Fruit fly (Drosophila melanogaster) whole organism, embryonic: ENCODE results near the gene CG13314.

ENCODE experiments used
- Ada2b ChIP-seq: fragments of 200-800 bp; sonication (Bioruptor generic); IDR thresholded peaks from 2 replicates; pipeline ENCODE4 v1.3.6; 2022; ENCODE audit warnings: missing biosample characterization, missing genetic modification characterization
- Atf-2 ChIP-seq: fragments of 200-800 bp; sonication (Bioruptor generic); optimal IDR thresholded peaks from 2 replicates; lab custom pipeline; 2016; ENCODE audit warnings: missing biosample characterization, missing genetic modification characterization
- Atf3 ChIP-seq: fragments of 200-800 bp; sonication (Bioruptor generic); optimal IDR thresholded peaks from 3 replicates; lab custom pipeline; 2016; ENCODE audit warnings: missing biosample characterization, missing genetic modification characterization
- Bgb ChIP-seq: fragments of 200-800 bp; sonication (Bioruptor generic); IDR thresholded peaks from 2 replicates; pipeline ENCODE4 v1.3.6; 2022; ENCODE audit warnings: missing biosample characterization, missing genetic modification characterization; ENCODE audit not compliant: partially characterized antibody
- Blimp-1 ChIP-seq: fragments of 200-800 bp; sonication (Bioruptor generic); optimal IDR thresholded peaks from 3 replicates; lab custom pipeline; 2018; ENCODE audit warnings: missing biosample characterization, missing genetic modification characterization, mild to moderate bottlenecking, moderate library complexity, missing genetic modification reagents
- CG12391 ChIP-seq: fragments of 200-800 bp; sonication (Bioruptor generic); optimal IDR thresholded peaks from 3 replicates; lab custom pipeline; 2018; ENCODE audit warnings: missing biosample characterization, mild to moderate bottlenecking, missing genetic modification characterization, moderate library complexity
- CG12769 ChIP-seq: fragments of 200-800 bp; sonication (Bioruptor generic); optimal IDR thresholded peaks from 2 replicates; lab custom pipeline; 2019; ENCODE audit warnings: missing biosample characterization, mild to moderate bottlenecking, missing genetic modification characterization, moderate library complexity
- CG14050 ChIP-seq: fragments of 200-800 bp; sonication (Bioruptor generic); IDR thresholded peaks from 3 replicates; pipeline ENCODE4 v1.3.6; 2022; ENCODE audit warnings: missing biosample characterization, missing genetic modification characterization
- CG14710 ChIP-seq: fragments of 200-800 bp; sonication (Bioruptor generic); optimal IDR thresholded peaks from 3 replicates; lab custom pipeline; 2019; ENCODE audit warnings: missing biosample characterization, mild to moderate bottlenecking, missing genetic modification characterization, moderate library complexity
- CG14965 ChIP-seq: fragments of 200-800 bp; sonication (Bioruptor generic); optimal IDR thresholded peaks from 2 replicates; lab custom pipeline; 2016; ENCODE audit warnings: missing biosample characterization, missing genetic modification characterization, borderline replicate concordance
- CG15073 ChIP-seq: fragments of 200-800 bp; sonication (Bioruptor generic); optimal IDR thresholded peaks from 2 replicates; lab custom pipeline; 2016; ENCODE audit warnings: missing biosample characterization, missing genetic modification characterization
- CG15601 ChIP-seq: fragments of 200-800 bp; sonication (Bioruptor generic); optimal IDR thresholded peaks from 3 replicates; lab custom pipeline; 2019; ENCODE audit warnings: missing biosample characterization, mild to moderate bottlenecking, missing genetic modification characterization, moderate library complexity
- CG1603 ChIP-seq: fragments of 200-800 bp; sonication (Bioruptor generic); optimal IDR thresholded peaks from 2 replicates; lab custom pipeline; 2019; ENCODE audit warnings: missing biosample characterization, mild to moderate bottlenecking, missing genetic modification characterization, moderate library complexity
- CG18599 ChIP-seq: fragments of 200-800 bp; sonication (Bioruptor generic); optimal IDR thresholded peaks from 3 replicates; lab custom pipeline; 2017; ENCODE audit warnings: missing biosample characterization, missing genetic modification characterization, mild to moderate bottlenecking, moderate library complexity, missing genetic modification reagents
- CG7372 ChIP-seq: fragments of 200-800 bp; sonication (Bioruptor generic); IDR thresholded peaks from 2 replicates; pipeline ENCODE4 v1.3.6; 2022; ENCODE audit warnings: missing biosample characterization, missing genetic modification characterization
- CG7786 ChIP-seq: fragments of 200-800 bp; sonication (Bioruptor generic); optimal IDR thresholded peaks from 2 replicates; lab custom pipeline; 2016; ENCODE audit warnings: missing biosample characterization, missing genetic modification characterization
- CG8765 ChIP-seq: fragments of 200-800 bp; sonication (Bioruptor generic); IDR thresholded peaks from 2 replicates; pipeline ENCODE4 v1.3.6; 2022; ENCODE audit warnings: missing biosample characterization, missing genetic modification characterization
- CG9727 ChIP-seq: fragments of 200-800 bp; sonication (Bioruptor generic); optimal IDR thresholded peaks from 3 replicates; lab custom pipeline; 2017; ENCODE audit warnings: missing biosample characterization, mild to moderate bottlenecking, missing genetic modification characterization
- Camta ChIP-seq: fragments of 200-800 bp; sonication (Bioruptor generic); optimal IDR thresholded peaks from 2 replicates; lab custom pipeline; 2016; ENCODE audit warnings: missing biosample characterization, missing genetic modification characterization
- Deaf1 ChIP-seq: fragments of 200-800 bp; optimal IDR thresholded peaks from 3 replicates; lab custom pipeline; 2019; ENCODE audit warnings: missing biosample characterization, mild to moderate bottlenecking, missing genetic modification characterization, moderate library complexity
- Gsc ChIP-seq: fragments of 200-800 bp; sonication (Bioruptor generic); IDR thresholded peaks from 2 replicates; pipeline ENCODE4 v1.3.6; 2022; ENCODE audit warnings: missing biosample characterization, missing genetic modification characterization
- Lhr ChIP-seq: fragments of 200-800 bp; sonication (Bioruptor generic); optimal IDR thresholded peaks from 3 replicates; lab custom pipeline; 2017; ENCODE audit warnings: mild to moderate bottlenecking, missing biosample characterization, missing genetic modification reagents, missing genetic modification characterization
- MESR4 ChIP-seq: fragments of 200-800 bp; sonication (Bioruptor generic); optimal IDR thresholded peaks from 2 replicates; lab custom pipeline; 2018; ENCODE audit warnings: missing biosample characterization, mild to moderate bottlenecking, missing genetic modification characterization, moderate library complexity
- Nf-YB ChIP-seq: fragments of 200-800 bp; sonication (Bioruptor generic); optimal IDR thresholded peaks from 3 replicates; lab custom pipeline; 2019; ENCODE audit warnings: missing biosample characterization, mild to moderate bottlenecking, missing genetic modification characterization, moderate library complexity
- Pdp1 ChIP-seq, 2 experiments: fragments of 200-800 bp; sonication (Bioruptor generic); optimal IDR thresholded peaks; 3 replicates each; lab custom pipeline; 2016; ENCODE audit warnings: missing biosample characterization in 2 of 2, missing genetic modification characterization in 2 of 2, mild to moderate bottlenecking in 1 of 2, moderate library complexity in 1 of 2
- Rfx ChIP-seq: fragments of 200-800 bp; sonication (Bioruptor generic); IDR thresholded peaks from 2 replicates; pipeline ENCODE4 v1.3.6; 2022; ENCODE audit warnings: missing biosample characterization, missing genetic modification characterization
- Rx ChIP-seq: fragments of 200-800 bp; sonication (Bioruptor generic); IDR thresholded peaks from 2 replicates; pipeline ENCODE4 v1.3.6; 2022; ENCODE audit warnings: missing biosample characterization, missing genetic modification characterization
- Sox102F ChIP-seq: fragments of 200-800 bp; sonication (Bioruptor generic); optimal IDR thresholded peaks from 2 replicates; lab custom pipeline; 2018; ENCODE audit warnings: missing biosample characterization, mild to moderate bottlenecking, missing genetic modification characterization, moderate library complexity
- Tbp ChIP-seq: fragments of >200 bp; optimal IDR thresholded peaks from 2 replicates; lab custom pipeline; 2018; ENCODE audit warnings: missing biosample characterization, missing genetic modification characterization
- Vsx1 ChIP-seq: fragments of 200-800 bp; sonication (Bioruptor generic); optimal IDR thresholded peaks from 2 replicates; lab custom pipeline; 2017; ENCODE audit warnings: missing biosample characterization, mild to moderate bottlenecking, missing genetic modification characterization, missing genetic modification reagents
- ac ChIP-seq: fragments of 200-800 bp; sonication (Bioruptor generic); optimal IDR thresholded peaks from 3 replicates; lab custom pipeline; 2017; ENCODE audit warnings: missing biosample characterization, mild to moderate bottlenecking, missing genetic modification characterization
- cas ChIP-seq: fragments of 200-800 bp; sonication (Bioruptor generic); IDR thresholded peaks from 2 replicates; pipeline ENCODE4 v1.3.6; 2022; ENCODE audit warnings: missing biosample characterization, missing genetic modification characterization
- caup ChIP-seq: fragments of 200-800 bp; sonication (Bioruptor generic); optimal IDR thresholded peaks from 3 replicates; lab custom pipeline; 2017; ENCODE audit warnings: missing biosample characterization, mild to moderate bottlenecking, missing genetic modification characterization, moderate library complexity; ENCODE audit not compliant: severe bottlenecking
- danr ChIP-seq: fragments of 200-800 bp; sonication (Bioruptor generic); IDR thresholded peaks from 2 replicates; pipeline ENCODE4 v1.3.6; 2022; ENCODE audit warnings: missing biosample characterization, missing genetic modification characterization
- dpn ChIP-seq, 2 experiments: fragments of 200-800 bp; sonication (Bioruptor generic); optimal IDR thresholded peaks; 3 replicates each; lab custom pipeline; 2016; ENCODE audit warnings: missing biosample characterization in 2 of 2, missing genetic modification characterization in 2 of 2
- fd3F ChIP-seq: fragments of 200-800 bp; sonication (Bioruptor generic); optimal IDR thresholded peaks from 2 replicates; lab custom pipeline; 2018; ENCODE audit warnings: missing biosample characterization, mild to moderate bottlenecking, missing genetic modification characterization, moderate library complexity
- hkb ChIP-seq, 2 experiments: fragments of 200-800 bp in 1 of 2; fragments of >200 bp in 1 of 2; sonication (Bioruptor generic) in 1 of 2; IDR thresholded peaks in 1 of 2; optimal IDR thresholded peaks in 1 of 2; 2 replicates each; pipeline versions ENCODE4 v1.3.6 to Lab custom; 2017 to 2022; ENCODE audit warnings: missing biosample characterization in 1 of 2, missing genetic modification characterization in 1 of 2
- nerfin-1 ChIP-seq: fragments of 200-800 bp; sonication (Bioruptor generic); optimal IDR thresholded peaks from 3 replicates; lab custom pipeline; 2019; ENCODE audit warnings: missing biosample characterization, mild to moderate bottlenecking, missing genetic modification characterization, moderate library complexity
- pan ChIP-seq, 4 experiments: fragments of >200 bp in 3 of 4; fragments of 200-800 bp in 1 of 4; sonication (Bioruptor generic) in 1 of 4; optimal IDR thresholded peaks in 3 of 4; IDR thresholded peaks in 1 of 4; 2 replicates each; pipeline versions ENCODE4 v1.3.6 to Lab custom; 2017 to 2022; ENCODE audit warnings: missing biosample characterization in 2 of 4, missing genetic modification characterization in 2 of 4, mixed read lengths in 1 of 4
- sens ChIP-seq: fragments of 200-800 bp; sonication (Bioruptor generic); peaks from one replicate; lab custom pipeline; 2016; ENCODE audit warnings: missing biosample characterization, missing genetic modification characterization
- sim ChIP-seq: fragments of 200-800 bp; sonication (Bioruptor generic); IDR thresholded peaks from 2 replicates; pipeline ENCODE4 v1.3.6; 2022; ENCODE audit warnings: missing biosample characterization, missing genetic modification characterization
- sob ChIP-seq: fragments of 200-800 bp; sonication (Bioruptor generic); IDR thresholded peaks from 2 replicates; pipeline ENCODE4 v1.3.6; 2022; ENCODE audit warnings: missing biosample characterization, missing genetic modification characterization
- stc ChIP-seq: fragments of 200-800 bp; sonication (Bioruptor generic); IDR thresholded peaks from 2 replicates; pipeline ENCODE4 v1.3.6; 2022; ENCODE audit warnings: missing biosample characterization, missing genetic modification characterization
- stwl ChIP-seq: fragments of 200-800 bp; sonication (Bioruptor generic); optimal IDR thresholded peaks from 3 replicates; lab custom pipeline; 2018; ENCODE audit warnings: missing biosample characterization, mild to moderate bottlenecking, missing genetic modification characterization, moderate library complexity
- tap ChIP-seq: fragments of 200-800 bp; optimal IDR thresholded peaks from 3 replicates; lab custom pipeline; 2019; ENCODE audit warnings: missing biosample characterization, mild to moderate bottlenecking, missing genetic modification characterization, moderate library complexity
- tup ChIP-seq: fragments of 200-800 bp; sonication (Bioruptor generic); optimal IDR thresholded peaks from 2 replicates; lab custom pipeline; 2016; ENCODE audit warnings: missing biosample characterization, mild to moderate bottlenecking, missing genetic modification characterization, moderate library complexity
- zen2 ChIP-seq: fragments of 200-800 bp; sonication (Bioruptor generic); IDR thresholded peaks from 3 replicates; pipeline ENCODE4 v1.3.6; 2022; ENCODE audit warnings: missing biosample characterization, missing genetic modification characterization; ENCODE audit not compliant: partially characterized antibody
- zfh1 ChIP-seq: fragments of 200-800 bp; sonication (Bioruptor generic); IDR thresholded peaks from 3 replicates; pipeline ENCODE4 v1.3.6; 2022; ENCODE audit warnings: missing biosample characterization, missing genetic modification characterization

CG13314 gene

DNA sequence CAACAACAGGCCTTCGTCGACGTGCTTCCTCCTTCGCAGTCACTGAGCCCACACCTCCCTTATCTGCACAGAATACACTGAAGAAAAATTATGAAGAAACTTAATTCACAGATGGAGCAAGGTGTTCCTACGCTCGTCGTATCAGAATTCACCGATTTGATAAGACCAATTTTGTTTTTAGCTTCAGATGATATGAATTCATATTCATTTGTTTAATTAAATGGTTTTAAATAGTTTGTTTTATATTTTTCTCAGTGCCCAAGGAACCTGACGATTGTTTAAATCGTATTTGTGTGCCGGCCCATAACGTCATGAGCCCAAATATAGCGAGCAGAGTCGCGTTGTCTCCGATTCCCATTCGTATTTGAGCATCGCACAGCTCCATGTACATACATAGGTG is 42.0 kb downstream of the CG13314 start (continued):
- TF ChIP-seq sim (GFP tag; lab: Robert Waterston, UW), result peak; percentile 40; the same call in 1 of the 2 replicates
- TF ChIP-seq Rfx (GFP tag; lab: Robert Waterston, UW), result peak; percentile 38
- peak; percentile 23 for TF ChIP-seq Lhr
- TF ChIP-seq Tbp (GFP tag; lab: Kevin White, UChicago), result no peak
- TF ChIP-seq Blimp-1 (GFP tag; lab: Kevin White, UChicago), result peak; percentile 52
- peak; percentile 20 for TF ChIP-seq CG14965 (GFP tag; lab: Kevin White, UChicago)
- TF ChIP-seq CG7372 (GFP tag; lab: Robert Waterston, UW), result peak; percentile 30; the same call in 1 of the 2 replicates
- peak; percentile 45 for TF ChIP-seq Deaf1 (tag; lab: Kevin White, UChicago)
- peak; percentile 54; the same call in 1 of the 2 replicates for TF ChIP-seq Ada2b (GFP tag; lab: Robert Waterston, UW)
- TF ChIP-seq CG12769 (tag; lab: Kevin White, UChicago), result peak; percentile 34
- TF ChIP-seq tup (GFP tag; lab: Kevin White, UChicago), result peak; percentile 48
- TF ChIP-seq Nf-YB, result no peak
- TF ChIP-seq CG14050 (GFP tag; lab: Robert Waterston, UW), result 0 out of 3 replicates have a peak, but pooled peaks have one; percentile 12
- peak; percentile 46 for TF ChIP-seq Atf-2 (GFP tag; lab: Kevin White, UChicago)
- TF ChIP-seq Pdp1 (GFP tag; optimal IDR thresholded peaks at IDR 0.05; lab: Kevin White, UChicago), result peak; percentile 57 to 74
- peak; percentile 39 for TF ChIP-seq caup (GFP tag; lab: Kevin White, UChicago)
- no peak for TF ChIP-seq cas (GFP tag; lab: Robert Waterston, UW)
- TF ChIP-seq pan (optimal IDR thresholded peaks at IDR 0.05; lab: Kevin White, UChicago), result no peak
- peak in 1 of 2 experiments; percentile 60 for TF ChIP-seq pan (GFP tag; optimal IDR thresholded peaks at IDR 0.05 in 1 of 2, IDR thresholded peaks at IDR 0.05 in 1 of 2)
- no peak for TF ChIP-seq hkb (optimal IDR thresholded peaks at IDR 0.05; lab: Kevin White, UChicago)
- TF ChIP-seq hkb (GFP tag; IDR thresholded peaks at IDR 0.05; lab: Robert Waterston, UW), result peak; percentile 64
- peak; percentile 97 for TF ChIP-seq sens (GFP tag; lab: Kevin White, UChicago)
- TF ChIP-seq stwl (tag; lab: Kevin White, UChicago), result no peak
- TF ChIP-seq dpn (GFP tag; optimal IDR thresholded peaks at IDR 0.05; lab: Kevin White, UChicago), result peak; percentile 45 to 51
- TF ChIP-seq CG12391, result peak; percentile 78
- TF ChIP-seq CG15073, result no peak
- peak; percentile 53 for TF ChIP-seq nerfin-1 (tag; lab: Kevin White, UChicago)
- TF ChIP-seq CG8765 (GFP tag; lab: Robert Waterston, UW), result peak; percentile 85
- peak; percentile 74 for TF ChIP-seq CG1603 (tag; lab: Kevin White, UChicago)
- TF ChIP-seq CG15601, result peak; percentile 49
- no peak for TF ChIP-seq fd3F (GFP tag; lab: Kevin White, UChicago)
- no peak for TF ChIP-seq danr (GFP tag; lab: Robert Waterston, UW)
- TF ChIP-seq Vsx1 (GFP tag; lab: Kevin White, UChicago), result no peak
- peak; percentile 7 for TF ChIP-seq MESR4 (GFP tag; lab: Kevin White, UChicago)
- peak; percentile 72 for TF ChIP-seq Atf3 (GFP tag; lab: Kevin White, UChicago)
- TF ChIP-seq tap (tag; lab: Kevin White, UChicago), result peak; percentile 41
- TF ChIP-seq CG14710 (tag; lab: Kevin White, UChicago), result peak; percentile 79
- 0 out of 2 replicates have a peak, but pooled peaks have one; percentile 12 for TF ChIP-seq stc (GFP tag; lab: Robert Waterston, UW)
- peak; percentile 49; the same call in 1 of the 2 replicates for TF ChIP-seq sob (GFP tag; lab: Robert Waterston, UW)
- TF ChIP-seq Gsc (GFP tag; lab: Robert Waterston, UW), result peak; percentile 19; the same call in 1 of the 2 replicates
- peak; percentile 87 for TF ChIP-seq ac (GFP tag; lab: Kevin White, UChicago)
- no peak for TF ChIP-seq zen2 (GFP tag; lab: Robert Waterston, UW)
- peak; percentile 92 for TF ChIP-seq CG9727 (GFP tag; lab: Kevin White, UChicago)
- TF ChIP-seq Rx (GFP tag; lab: Robert Waterston, UW), result 0 out of 2 replicates have a peak, but pooled peaks have one; percentile 5
- peak; percentile 51 for TF ChIP-seq Sox102F
- TF ChIP-seq Camta (GFP tag; lab: Kevin White, UChicago), result peak; percentile 65
- TF ChIP-seq Bgb (GFP tag; lab: Robert Waterston, UW), result no peak
- TF ChIP-seq CG7786 (GFP tag; lab: Kevin White, UChicago), result peak; percentile 35
- peak; percentile 68 for TF ChIP-seq CG18599 (GFP tag; lab: Kevin White, UChicago)
- peak; percentile 91 for TF ChIP-seq zfh1 (GFP tag; lab: Robert Waterston, UW)
